Worm (Caenorhabditis elegans): Measurements from ENCODE around the gene ZC395.4.

DNA sequence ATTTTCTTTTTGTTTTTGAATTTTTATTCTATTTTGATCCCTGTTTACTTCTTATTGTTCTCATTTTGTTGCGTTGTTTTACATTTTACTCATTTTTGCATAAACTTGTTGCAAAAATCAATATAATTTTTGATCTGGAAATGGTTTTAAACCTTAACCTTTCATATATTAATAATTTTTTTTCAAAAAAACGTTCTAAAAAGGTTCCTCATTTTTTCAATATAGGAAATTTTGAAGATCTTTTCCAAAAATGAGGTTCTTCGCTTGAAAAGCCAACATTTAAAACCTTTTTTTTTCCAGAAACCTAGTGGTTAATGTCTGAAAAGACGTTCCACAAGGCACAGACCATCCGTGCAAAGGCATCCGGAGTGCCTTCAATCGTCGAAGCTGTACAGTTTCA, 9.5 kb upstream of the ZC395.4 start, which contains the start of gene gop-3:
- no peak for TF ChIP-seq egl-27 (tag; optimal IDR thresholded peaks at IDR 0.05)
- no peak for TF ChIP-seq ceh-44 (GFP tag; IDR thresholded peaks at IDR 0.05)
- TF ChIP-seq F49E8.2 (tag; optimal IDR thresholded peaks at IDR 0.05; ENCODE audit: borderline replicate concordance): no peak
- no peak for TF ChIP-seq aly-2 (tag; optimal IDR thresholded peaks at IDR 0.05)
